Fruit fly (Drosophila melanogaster) Kc167 (cell line): Measurements from ENCODE around the gene Gycbeta100B.

ENCODE experiments used
- h ChIP-seq: fragments of >200 bp; optimal IDR thresholded peaks from 3 replicates; lab custom pipeline; 2018; ENCODE audit warnings: missing external identifiers
- insv ChIP-seq: fragments of >200 bp; optimal IDR thresholded peaks from 3 replicates; lab custom pipeline; 2018; ENCODE audit warnings: missing external identifiers
- psq ChIP-seq: fragments of >200 bp; optimal IDR thresholded peaks from 2 replicates; lab custom pipeline; 2017; ENCODE audit warnings: missing external identifiers

DNA sequence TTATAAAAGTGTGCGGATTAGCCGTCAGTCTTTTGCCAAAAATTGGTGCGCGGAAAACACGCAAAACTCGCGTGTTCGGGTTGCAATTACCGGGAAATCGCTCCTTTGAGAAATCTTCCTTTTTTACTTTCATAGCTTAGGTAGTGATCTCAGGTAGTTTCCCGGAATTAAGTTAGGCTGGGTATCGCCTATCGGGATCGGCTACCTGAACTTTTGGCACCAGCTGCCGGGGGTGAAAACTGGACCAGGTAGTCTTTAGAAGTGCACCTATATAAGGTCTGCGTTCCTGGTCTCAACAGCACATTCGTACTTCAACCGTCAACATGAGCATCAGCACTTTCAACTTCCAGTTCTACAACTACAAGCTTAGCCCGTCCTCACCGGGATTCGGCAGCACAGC lies 58.9 kb downstream of the Gycbeta100B start, which contains the start of gene bnk:
- TF ChIP-seq insv (lab: Kevin White, UChicago) (no peak), psq (lab: Kevin White, UChicago) (no peak), h (lab: Kevin White, UChicago) (no peak)
